Fruit fly (Drosophila melanogaster) whole organism, wandering third instar larva: ENCODE data around the gene Sf3b3.
A peak's percentile ranks its signal among the peaks of the same experiment; 100 is the strongest.

ENCODE experiments used
- Abd-B ChIP-seq: fragments of >200 bp; optimal IDR thresholded peaks from 2 replicates; lab custom pipeline; 2017; ENCODE audit warnings: missing biosample characterization, missing genetic modification characterization
- CG32264 ChIP-seq: fragments of 200-800 bp; sonication (Bioruptor generic); optimal IDR thresholded peaks from 2 replicates; lab custom pipeline; 2016; ENCODE audit warnings: missing biosample characterization, missing genetic modification characterization
- CG9705 ChIP-seq: fragments of 200-800 bp; sonication (Bioruptor generic); optimal IDR thresholded peaks from 2 replicates; lab custom pipeline; 2018; ENCODE audit warnings: missing biosample characterization, mild to moderate bottlenecking, missing genetic modification characterization
- CrebA ChIP-seq: fragments of 200-800 bp; sonication (Bioruptor generic); optimal IDR thresholded peaks from 2 replicates; lab custom pipeline; 2016; ENCODE audit warnings: missing biosample characterization, mild to moderate bottlenecking, missing genetic modification characterization, borderline replicate concordance
- Dfd ChIP-seq: fragments of >200 bp; optimal IDR thresholded peaks from 2 replicates; lab custom pipeline; 2017; ENCODE audit warnings: missing biosample characterization, missing genetic modification characterization
- Dif ChIP-seq: fragments of 200-275, 200-300 bp; sonication (Bioruptor generic); optimal IDR thresholded peaks from 2 replicates; lab custom pipeline; 2018; ENCODE audit warnings: missing biosample characterization, missing genetic modification characterization; ENCODE audit not compliant: partially characterized antibody
- GATAd ChIP-seq: sonication (Bioruptor generic); optimal IDR thresholded peaks from 2 replicates; lab custom pipeline; 2016; ENCODE audit warnings: missing biosample characterization, missing genetic modification characterization
- HLH106 ChIP-seq: fragments of 200-800 bp; optimal IDR thresholded peaks from 3 replicates; lab custom pipeline; 2019; ENCODE audit warnings: missing biosample characterization, mild to moderate bottlenecking, missing genetic modification characterization, moderate library complexity
- Hnf4 ChIP-seq: fragments of 200-800 bp; sonication (Bioruptor generic); optimal IDR thresholded peaks from 2 replicates; lab custom pipeline; 2016; ENCODE audit warnings: missing biosample characterization, mild to moderate bottlenecking, missing genetic modification characterization
- Hr78 ChIP-seq: fragments of >200 bp; optimal IDR thresholded peaks from 2 replicates; lab custom pipeline; 2017; ENCODE audit warnings: missing biosample characterization, missing genetic modification characterization
- Hr83 ChIP-seq: fragments of 200-300 bp; sonication (Bioruptor generic); optimal IDR thresholded peaks from 2 replicates; lab custom pipeline; 2016; ENCODE audit warnings: missing biosample characterization, mild to moderate bottlenecking, missing genetic modification characterization, moderate library complexity; ENCODE audit not compliant: poor library complexity, severe bottlenecking
- Jra ChIP-seq: sonication (Bioruptor generic); optimal IDR thresholded peaks from 2 replicates; lab custom pipeline; 2016; ENCODE audit warnings: missing biosample characterization, missing genetic modification characterization
- Mio ChIP-seq: sonication (Bioruptor generic); optimal IDR thresholded peaks from 2 replicates; lab custom pipeline; 2016; ENCODE audit warnings: missing biosample characterization, missing genetic modification characterization
- Myc ChIP-seq: fragments of >200 bp; optimal IDR thresholded peaks from 2 replicates; lab custom pipeline; 2017
- N ChIP-seq: fragments of >200 bp; optimal IDR thresholded peaks from 2 replicates; lab custom pipeline; 2018; ENCODE audit warnings: missing biosample characterization, missing external identifiers, missing genetic modification characterization
- OdsH ChIP-seq: fragments of 200-800 bp; sonication (Bioruptor generic); optimal IDR thresholded peaks from 2 replicates; lab custom pipeline; 2016; ENCODE audit warnings: missing biosample characterization, mild to moderate bottlenecking, missing genetic modification characterization
- Rel ChIP-seq, 2 experiments: fragments of 200-800 bp; sonication (Bioruptor generic) in 1 of 2; optimal IDR thresholded peaks; 2 replicates in 1 of 2; 3 replicates in 1 of 2; lab custom pipeline; 2016 to 2019; ENCODE audit warnings: mild to moderate bottlenecking in 2 of 2, missing biosample characterization in 2 of 2, missing genetic modification characterization in 2 of 2, moderate library complexity in 1 of 2
- Sp1 ChIP-seq: fragments of 200-800 bp; sonication (Bioruptor generic); optimal IDR thresholded peaks from 3 replicates; lab custom pipeline; 2019; ENCODE audit warnings: missing biosample characterization, mild to moderate bottlenecking, missing genetic modification characterization, moderate library complexity
- Vsx2 ChIP-seq: fragments of 200-300, 225-300 bp; sonication (Bioruptor generic); optimal IDR thresholded peaks from 2 replicates; lab custom pipeline; 2018; ENCODE audit warnings: missing biosample characterization, missing genetic modification characterization; ENCODE audit not compliant: partially characterized antibody
- br ChIP-seq: fragments of 200-800 bp; sonication (Bioruptor generic); optimal IDR thresholded peaks from 2 replicates; lab custom pipeline; 2016; ENCODE audit warnings: missing biosample characterization, missing genetic modification characterization
- brk ChIP-seq: fragments of 200-800 bp; sonication (Bioruptor generic); optimal IDR thresholded peaks from 2 replicates; lab custom pipeline; 2016; ENCODE audit warnings: missing biosample characterization, mild to moderate bottlenecking, missing genetic modification characterization
- dl ChIP-seq, 2 experiments: fragments of 175-275, 200-275 bp in 1 of 2; fragments of 200-275 bp in 1 of 2; sonication (Bioruptor generic); optimal IDR thresholded peaks; lab custom pipeline; 2018; ENCODE audit warnings: mild to moderate bottlenecking in 2 of 2, missing biosample characterization in 2 of 2, missing genetic modification characterization in 2 of 2, moderate library complexity in 2 of 2; ENCODE audit not compliant: partially characterized antibody in 2 of 2, insufficient read depth in 1 of 2
- dmrt93B ChIP-seq: fragments of 200-800 bp; sonication (Bioruptor generic); optimal IDR thresholded peaks from 2 replicates; lab custom pipeline; 2018; ENCODE audit warnings: missing biosample characterization, mild to moderate bottlenecking, missing genetic modification characterization
- dsf ChIP-seq: sonication (Bioruptor generic); optimal IDR thresholded peaks from 2 replicates; lab custom pipeline; 2016; ENCODE audit warnings: missing biosample characterization, missing genetic modification characterization, borderline replicate concordance
- ey ChIP-seq: fragments of 200-800 bp; sonication (Bioruptor generic); optimal IDR thresholded peaks from 2 replicates; lab custom pipeline; 2016; ENCODE audit warnings: missing biosample characterization, missing genetic modification characterization
- foxo ChIP-seq, 2 experiments: fragments of 200-800 bp; sonication (Bioruptor generic); optimal IDR thresholded peaks; 2 replicates in 1 of 2; 3 replicates in 1 of 2; lab custom pipeline; 2016 to 2017; ENCODE audit warnings: missing biosample characterization in 2 of 2, missing genetic modification characterization in 2 of 2
- fru ChIP-seq: fragments of 200-800 bp; sonication (Bioruptor generic); optimal IDR thresholded peaks from 3 replicates; lab custom pipeline; 2016; ENCODE audit warnings: missing biosample characterization, mild to moderate bottlenecking, missing genetic modification characterization
- h ChIP-seq: fragments of 200-800 bp; sonication (Bioruptor generic); optimal IDR thresholded peaks from 3 replicates; lab custom pipeline; 2016; ENCODE audit warnings: missing biosample characterization, mild to moderate bottlenecking, missing genetic modification characterization
- jim ChIP-seq: fragments of 175-275, 200-325 bp; sonication (Bioruptor generic); optimal IDR thresholded peaks from 2 replicates; lab custom pipeline; 2016; ENCODE audit warnings: missing biosample characterization, mild to moderate bottlenecking, missing genetic modification characterization
- lola ChIP-seq: fragments of >200 bp; optimal IDR thresholded peaks from 2 replicates; lab custom pipeline; 2017; ENCODE audit warnings: missing biosample characterization, missing genetic modification characterization
- pan ChIP-seq: fragments of >200 bp; optimal IDR thresholded peaks from 2 replicates; lab custom pipeline; 2017
- psq ChIP-seq: fragments of 200-800 bp; sonication (Bioruptor generic); optimal IDR thresholded peaks from 3 replicates; lab custom pipeline; 2017; ENCODE audit warnings: missing biosample characterization, mild to moderate bottlenecking, missing genetic modification characterization, moderate library complexity
- rgr ChIP-seq: fragments of 200-800 bp; sonication (Bioruptor generic); optimal IDR thresholded peaks from 3 replicates; lab custom pipeline; 2016; ENCODE audit warnings: missing biosample characterization, mild to moderate bottlenecking, missing genetic modification characterization
- sage ChIP-seq: fragments of 200-800 bp; sonication (Bioruptor generic); optimal IDR thresholded peaks from 2 replicates; lab custom pipeline; 2016; ENCODE audit warnings: missing biosample characterization, mild to moderate bottlenecking, missing genetic modification characterization
- sv ChIP-seq: fragments of 200-800 bp; sonication (Bioruptor generic); optimal IDR thresholded peaks from 3 replicates; lab custom pipeline; 2016; ENCODE audit warnings: missing biosample characterization, missing genetic modification characterization
- tai ChIP-seq: sonication (Bioruptor generic); optimal IDR thresholded peaks from 2 replicates; lab custom pipeline; 2016; ENCODE audit warnings: missing biosample characterization, missing genetic modification characterization
- usp ChIP-seq: fragments of >200 bp; optimal IDR thresholded peaks from 2 replicates; lab custom pipeline; 2017; ENCODE audit warnings: missing biosample characterization, missing genetic modification characterization
- woc ChIP-seq: sonication (Bioruptor generic); optimal IDR thresholded peaks from 2 replicates; lab custom pipeline; 2016; ENCODE audit warnings: missing biosample characterization, mild to moderate bottlenecking, missing genetic modification characterization

Sf3b3 gene

DNA sequence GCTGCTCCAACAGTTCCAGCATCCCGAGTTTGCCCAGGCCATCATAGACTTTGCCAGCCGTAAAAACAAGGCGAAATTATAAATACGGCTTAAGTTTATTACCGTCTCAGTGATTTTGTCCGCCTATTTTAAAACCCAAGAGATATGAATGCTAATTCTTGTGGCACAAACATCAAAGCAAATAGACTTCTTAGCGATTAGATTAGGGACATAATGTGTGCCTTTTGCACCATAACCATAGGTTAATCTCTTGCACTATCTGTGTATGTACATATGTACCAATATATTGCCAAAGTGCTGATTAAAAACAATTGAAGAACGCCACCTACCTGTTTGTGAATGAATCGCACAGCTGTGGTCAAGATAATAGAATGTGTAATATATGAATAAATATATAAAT, 19.1 kb upstream of the Sf3b3 start:
- TF ChIP-seq Hnf4: no peak

dm6 chr3L:851061-851460, 17.9 kb upstream of the Sf3b3 start, which contains the start of gene Dci:
TSS of gene Dci (plus strand) at chr3L:851346.
- TF ChIP-seq dl (GFP tag; optimal IDR thresholded peaks at IDR 0.05; lab: Kevin White, UChicago; ENCODE audit: insufficient read depth in 1 of 2, partially characterized antibody in 2 of 2): no peak
- peak; percentile 56 for TF ChIP-seq ey (GFP tag; lab: Kevin White, UChicago)
- TF ChIP-seq brk (GFP tag; lab: Kevin White, UChicago): no peak
- peak; percentile 44 for TF ChIP-seq psq (GFP tag; lab: Kevin White, UChicago)
- no peak for TF ChIP-seq Dif
- TF ChIP-seq Sp1 (GFP tag; lab: Kevin White, UChicago): peak; percentile 35
- TF ChIP-seq dsf (GFP tag; lab: Kevin White, UChicago): no peak
- peak; percentile 67 for TF ChIP-seq Hr83 (GFP tag; lab: Kevin White, UChicago)
- TF ChIP-seq Dfd (GFP tag; lab: Kevin White, UChicago): no peak
- TF ChIP-seq Myc (lab: Kevin White, UChicago): no peak
- TF ChIP-seq tai: no peak
- no peak for TF ChIP-seq sage (GFP tag; lab: Kevin White, UChicago)
- peak; percentile 16 for TF ChIP-seq GATAd (GFP tag; lab: Kevin White, UChicago)
- no peak for TF ChIP-seq Hnf4
- TF ChIP-seq Jra (GFP tag; lab: Kevin White, UChicago): no peak
- TF ChIP-seq usp: no peak
- peak; percentile 28 for TF ChIP-seq dmrt93B (GFP tag; lab: Kevin White, UChicago)
- peak; percentile 67 for TF ChIP-seq rgr
- peak; percentile 63 for TF ChIP-seq h (GFP tag; lab: Kevin White, UChicago)
- TF ChIP-seq pan (lab: Kevin White, UChicago): no peak
- no peak for TF ChIP-seq N (GFP tag; lab: Kevin White, UChicago)
- TF ChIP-seq Mio (GFP tag; lab: Kevin White, UChicago): no peak
- peak; percentile 46 for TF ChIP-seq OdsH (GFP tag; lab: Kevin White, UChicago)
- TF ChIP-seq HLH106: peak; percentile 60
- peak; percentile 69 for TF ChIP-seq sv (GFP tag; lab: Kevin White, UChicago)
- TF ChIP-seq Rel (GFP tag; optimal IDR thresholded peaks at IDR 0.05; lab: Kevin White, UChicago): no peak
- TF ChIP-seq Rel (tag; optimal IDR thresholded peaks at IDR 0.05; lab: Kevin White, UChicago): peak; percentile 98
- TF ChIP-seq CrebA (GFP tag; lab: Kevin White, UChicago): no peak
- TF ChIP-seq lola (GFP tag; lab: Kevin White, UChicago): no peak
- peak; percentile 47 for TF ChIP-seq br
- TF ChIP-seq Hr78 (GFP tag; lab: Kevin White, UChicago): no peak
- TF ChIP-seq Abd-B: no peak
- TF ChIP-seq Vsx2 (GFP tag; lab: Kevin White, UChicago): no peak
- TF ChIP-seq fru (GFP tag; lab: Kevin White, UChicago): peak; percentile 62
- no peak for TF ChIP-seq CG32264
- no peak for TF ChIP-seq woc (GFP tag; lab: Kevin White, UChicago)
- TF ChIP-seq CG9705 (GFP tag; lab: Kevin White, UChicago): peak; percentile 27
- TF ChIP-seq foxo (GFP tag; optimal IDR thresholded peaks at IDR 0.05; lab: Kevin White, UChicago): peak in 1 of 2 experiments; percentile 78
- no peak for TF ChIP-seq jim

dm6 chr3L:843626-844025, 10.4 kb upstream of the Sf3b3 start, which contains the start of gene Cep290:
TSS of gene Cep290 (plus strand) at chr3L:843926.
- no peak for TF ChIP-seq Sp1 (GFP tag; lab: Kevin White, UChicago)
- TF ChIP-seq Jra (GFP tag; lab: Kevin White, UChicago): no peak
- TF ChIP-seq Hr78 (GFP tag; lab: Kevin White, UChicago): no peak
- TF ChIP-seq sage (GFP tag; lab: Kevin White, UChicago): no peak
- TF ChIP-seq sv (GFP tag; lab: Kevin White, UChicago): no peak
- no peak for TF ChIP-seq lola (GFP tag; lab: Kevin White, UChicago)
- TF ChIP-seq foxo (GFP tag; optimal IDR thresholded peaks at IDR 0.05; lab: Kevin White, UChicago): no peak
- no peak for TF ChIP-seq Abd-B
- no peak for TF ChIP-seq dsf (GFP tag; lab: Kevin White, UChicago)
- TF ChIP-seq jim: no peak
- TF ChIP-seq brk (GFP tag; lab: Kevin White, UChicago): no peak
- TF ChIP-seq dl (GFP tag; optimal IDR thresholded peaks at IDR 0.05; lab: Kevin White, UChicago; ENCODE audit: insufficient read depth in 1 of 2, partially characterized antibody in 2 of 2): no peak
- no peak for TF ChIP-seq CrebA (GFP tag; lab: Kevin White, UChicago)
- TF ChIP-seq h (GFP tag; lab: Kevin White, UChicago): no peak
- no peak for TF ChIP-seq Mio (GFP tag; lab: Kevin White, UChicago)
- no peak for TF ChIP-seq usp
- no peak for TF ChIP-seq Hr83 (GFP tag; lab: Kevin White, UChicago)
